Worm (Caenorhabditis elegans) whole organism, mixed stage, embryonic: Measurements from ENCODE around the gene nhr-125.
A peak's percentile ranks its signal among the peaks of the same experiment; 100 is the strongest.

Experiments used
- M03D4.4 ChIP-seq: sonication (generic microtip); optimal IDR thresholded peaks from 2 replicates; lab custom pipeline; 2017; ENCODE audit warnings: mild to moderate bottlenecking, missing genetic modification characterization, missing compliant biosample characterization
- bed-3 ChIP-seq: fragments of 200-800 bp; sonication (Bioruptor generic); optimal IDR thresholded peaks from 3 replicates; lab custom pipeline; 2018; ENCODE audit warnings: mild to moderate bottlenecking, missing genetic modification characterization, moderate library complexity, missing compliant biosample characterization
- blmp-1 ChIP-seq: fragments of 150-350 bp; optimal IDR thresholded peaks from 2 replicates; lab custom pipeline; 2014; ENCODE audit warnings: missing biosample characterization, missing genetic modification characterization
- ceh-39 ChIP-seq: fragments of 150-350 bp; optimal IDR thresholded peaks from 2 replicates; lab custom pipeline; 2014; ENCODE audit warnings: missing biosample characterization, missing genetic modification characterization
- ceh-43 ChIP-seq: fragments of 200-800 bp; sonication (Bioruptor generic); optimal IDR thresholded peaks from 2 replicates; lab custom pipeline; 2018; ENCODE audit warnings: mild to moderate bottlenecking, missing genetic modification characterization, moderate library complexity, missing compliant biosample characterization
- ceh-83 ChIP-seq: fragments of 200-800 bp; sonication (Bioruptor generic); optimal IDR thresholded peaks from 2 replicates; lab custom pipeline; 2018; ENCODE audit warnings: mild to moderate bottlenecking, missing genetic modification characterization, missing compliant biosample characterization
- ces-1 ChIP-seq: fragments of 150-350 bp; optimal IDR thresholded peaks from 2 replicates; lab custom pipeline; 2014; ENCODE audit warnings: missing biosample characterization, missing genetic modification reagents, missing genetic modification characterization
- cnd-1 ChIP-seq: fragments of 200-800 bp; sonication (Bioruptor generic); optimal IDR thresholded peaks from 2 replicates; lab custom pipeline; 2018; ENCODE audit warnings: mild to moderate bottlenecking, missing genetic modification characterization, missing compliant biosample characterization
- drap-1 ChIP-seq: fragments of 200-800 bp; sonication (Bioruptor generic); optimal IDR thresholded peaks from 3 replicates; lab custom pipeline; 2018; ENCODE audit warnings: mild to moderate bottlenecking, missing genetic modification characterization, missing compliant biosample characterization
- elt-1 ChIP-seq: sonication (generic microtip); optimal IDR thresholded peaks from 2 replicates; lab custom pipeline; 2017; ENCODE audit warnings: missing genetic modification characterization, mild to moderate bottlenecking, missing compliant biosample characterization, antibody characterized with exemption, moderate library complexity, borderline replicate concordance; ENCODE audit not compliant: insufficient read depth
- elt-3 ChIP-seq: fragments of 150-350 bp; optimal IDR thresholded peaks from 2 replicates; lab custom pipeline; 2014; ENCODE audit warnings: missing biosample characterization, missing genetic modification characterization
- flh-1 ChIP-seq: fragments of 200-800 bp; sonication (Bioruptor generic); optimal IDR thresholded peaks from 2 replicates; lab custom pipeline; 2018; ENCODE audit warnings: mild to moderate bottlenecking, missing genetic modification characterization, moderate library complexity, missing compliant biosample characterization
- ham-2 ChIP-seq: fragments of 200-800 bp; sonication (Bioruptor generic); optimal IDR thresholded peaks from 2 replicates; lab custom pipeline; 2018; ENCODE audit warnings: mild to moderate bottlenecking, missing genetic modification characterization, missing compliant biosample characterization
- hlh-1 ChIP-seq: fragments of 150-350 bp; optimal IDR thresholded peaks from 2 replicates; lab custom pipeline; 2014; ENCODE audit warnings: missing biosample characterization, missing genetic modification reagents, missing genetic modification characterization
- lin-13 ChIP-seq: fragments of 150-350 bp; optimal IDR thresholded peaks from 2 replicates; lab custom pipeline; 2014; ENCODE audit warnings: missing biosample characterization, missing genetic modification characterization
- lin-32 ChIP-seq: fragments of 200-800 bp; sonication (Bioruptor generic); optimal IDR thresholded peaks from 2 replicates; lab custom pipeline; 2018; ENCODE audit warnings: mild to moderate bottlenecking, missing genetic modification characterization, missing compliant biosample characterization
- lsy-2 ChIP-seq: fragments of 150-350 bp; optimal IDR thresholded peaks from 2 replicates; lab custom pipeline; 2014; ENCODE audit warnings: missing biosample characterization, missing genetic modification characterization
- mab-5 ChIP-seq: fragments of 150-350 bp; optimal IDR thresholded peaks from 2 replicates; lab custom pipeline; 2014; ENCODE audit warnings: missing biosample characterization, missing genetic modification characterization
- mep-1 ChIP-seq: fragments of 150-350 bp; optimal IDR thresholded peaks from 2 replicates; lab custom pipeline; 2017; ENCODE audit warnings: missing biosample characterization, missing genetic modification reagents, missing genetic modification characterization, inconsistent platforms
- mls-2 ChIP-seq: sonication (generic microtip); optimal IDR thresholded peaks from 2 replicates; lab custom pipeline; 2016; ENCODE audit warnings: mild to moderate bottlenecking, missing genetic modification characterization, moderate library complexity, missing compliant biosample characterization
- nhr-12 ChIP-seq: fragments of 150-350 bp; optimal IDR thresholded peaks from 2 replicates; lab custom pipeline; 2014; ENCODE audit warnings: missing biosample characterization, missing genetic modification characterization
- nhr-2 ChIP-seq: fragments of 150-350 bp; optimal IDR thresholded peaks from 2 replicates; lab custom pipeline; 2014; ENCODE audit warnings: missing biosample characterization, missing genetic modification characterization
- nhr-237 ChIP-seq: fragments of 150-350 bp; optimal IDR thresholded peaks from 2 replicates; lab custom pipeline; 2014; ENCODE audit warnings: missing biosample characterization, missing genetic modification characterization
- nhr-28 ChIP-seq: fragments of 150-350 bp; optimal IDR thresholded peaks from 2 replicates; lab custom pipeline; 2014; ENCODE audit warnings: missing biosample characterization, missing genetic modification characterization
- nhr-76 ChIP-seq: sonication (generic microtip); optimal IDR thresholded peaks from 2 replicates; lab custom pipeline; 2017; ENCODE audit warnings: missing biosample characterization, missing genetic modification characterization
- pha-4 ChIP-seq: fragments of 150-350 bp; optimal IDR thresholded peaks from 2 replicates; lab custom pipeline; 2018; ENCODE audit warnings: missing biosample characterization, missing genetic modification reagents, missing genetic modification characterization
- sem-2 ChIP-seq: fragments of 200-800 bp; sonication (Bioruptor generic); optimal IDR thresholded peaks from 2 replicates; lab custom pipeline; 2018; ENCODE audit warnings: mild to moderate bottlenecking, missing genetic modification characterization, missing compliant biosample characterization
- snpc-4 ChIP-seq: fragments of 150-350 bp; optimal IDR thresholded peaks from 2 replicates; lab custom pipeline; 2014; ENCODE audit warnings: missing biosample characterization, missing genetic modification characterization
- sptf-1 ChIP-seq: sonication (generic microtip); optimal IDR thresholded peaks from 2 replicates; lab custom pipeline; 2017; ENCODE audit warnings: mild to moderate bottlenecking, missing genetic modification characterization, moderate library complexity, missing compliant biosample characterization
- tbx-8 ChIP-seq: fragments of 200-800 bp; sonication (Bioruptor generic); optimal IDR thresholded peaks from 2 replicates; lab custom pipeline; 2018; ENCODE audit warnings: mild to moderate bottlenecking, missing genetic modification characterization, moderate library complexity, missing compliant biosample characterization
- unc-120 ChIP-seq: sonication (generic microtip); optimal IDR thresholded peaks from 2 replicates; lab custom pipeline; 2017; ENCODE audit warnings: missing genetic modification characterization, missing compliant biosample characterization; ENCODE audit not compliant: poor library complexity, severe bottlenecking
- unc-39 ChIP-seq: fragments of 150-350 bp; optimal IDR thresholded peaks from 2 replicates; lab custom pipeline; 2014; ENCODE audit warnings: missing biosample characterization, missing genetic modification characterization
- unc-62 ChIP-seq: fragments of 150-350 bp; optimal IDR thresholded peaks from 2 replicates; lab custom pipeline; 2014; ENCODE audit warnings: missing biosample characterization, missing genetic modification reagents, missing genetic modification characterization
- zip-8 ChIP-seq: fragments of 150-350 bp; optimal IDR thresholded peaks from 2 replicates; lab custom pipeline; 2014; ENCODE audit warnings: missing biosample characterization, missing genetic modification characterization
- ztf-11 ChIP-seq: fragments of 150-350 bp; optimal IDR thresholded peaks from 2 replicates; lab custom pipeline; 2014; ENCODE audit warnings: missing biosample characterization, missing genetic modification characterization

nhr-125 gene

ce11 chrV:4356047-4356612, 30.8 kb upstream of the nhr-125 start:
- TF ChIP-seq ces-1, result peak; percentile 94
- TF ChIP-seq unc-62 (GFP tag; lab: Kevin White, UChicago), result no peak

DNA sequence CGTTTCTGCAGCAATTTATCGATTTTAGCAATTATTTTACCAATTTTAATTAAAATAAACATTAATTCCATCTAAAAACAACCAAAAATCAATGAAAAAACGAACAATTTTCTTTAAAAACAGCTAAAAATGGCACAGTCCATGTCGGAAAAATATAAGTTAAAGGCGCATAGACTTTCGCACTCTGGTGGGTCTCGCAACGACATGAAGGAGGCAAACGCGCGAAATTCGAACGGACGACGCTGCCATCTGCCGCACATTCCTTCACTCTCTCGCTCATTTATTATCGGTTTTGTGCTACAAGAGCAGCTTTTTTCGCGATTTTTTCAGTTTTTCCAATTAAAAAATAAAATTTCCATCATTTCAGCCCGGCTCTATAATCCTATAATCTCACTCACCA, 21.5 kb upstream of the nhr-125 start, which contains the start of gene mcm-7:
Gene mcm-7 (plus strand): TSS at position 368 of the 400 bp plus-strand sequence.
- no peak for TF ChIP-seq lin-32 (GFP tag; lab: Kevin White, UChicago)
- TF ChIP-seq nhr-12, result no peak
- no peak for TF ChIP-seq ham-2 (GFP tag; lab: Kevin White, UChicago)
- TF ChIP-seq hlh-1, result peak; percentile 59
- TF ChIP-seq mep-1, result peak; percentile 40
- no peak for TF ChIP-seq tbx-8 (GFP tag; lab: Kevin White, UChicago)
- TF ChIP-seq nhr-76 (tag; lab: Kevin White, UChicago), result no peak
- TF ChIP-seq flh-1 (GFP tag; lab: Kevin White, UChicago), result no peak
- no peak for TF ChIP-seq ceh-43 (GFP tag; lab: Kevin White, UChicago)
- TF ChIP-seq elt-3 (tag; lab: Kevin White, UChicago), result no peak
- TF ChIP-seq blmp-1, result no peak
- TF ChIP-seq unc-120 (tag; lab: Kevin White, UChicago), result no peak
- TF ChIP-seq sptf-1 (tag; lab: Kevin White, UChicago), result no peak
- TF ChIP-seq zip-8 (tag; lab: Kevin White, UChicago), result no peak
- no peak for TF ChIP-seq nhr-28 (tag; lab: Kevin White, UChicago)
- TF ChIP-seq lsy-2, result peak; percentile 74
- TF ChIP-seq cnd-1, result peak; percentile 50
- TF ChIP-seq snpc-4 (tag; lab: Kevin White, UChicago), result no peak
- no peak for TF ChIP-seq nhr-2
- peak; percentile 78 for TF ChIP-seq pha-4
- no peak for TF ChIP-seq mls-2
- no peak for TF ChIP-seq ztf-11 (tag; lab: Kevin White, UChicago)
- no peak for TF ChIP-seq unc-39 (tag; lab: Kevin White, UChicago)
- peak; percentile 1 for TF ChIP-seq nhr-237
- peak; percentile 64 for TF ChIP-seq ceh-39
- no peak for TF ChIP-seq ces-1
- TF ChIP-seq mab-5 (tag; lab: Kevin White, UChicago), result no peak
- no peak for TF ChIP-seq unc-62 (GFP tag; lab: Kevin White, UChicago)
- TF ChIP-seq M03D4.4 (tag; lab: Kevin White, UChicago), result no peak
- no peak for TF ChIP-seq bed-3 (GFP tag; lab: Kevin White, UChicago)
- TF ChIP-seq drap-1 (GFP tag; lab: Kevin White, UChicago), result no peak
- no peak for TF ChIP-seq ceh-83 (GFP tag; lab: Kevin White, UChicago)
- TF ChIP-seq sem-2 (GFP tag; lab: Kevin White, UChicago), result no peak
- no peak for TF ChIP-seq elt-1
- peak; percentile 68 for TF ChIP-seq lin-13 (tag; lab: Kevin White, UChicago)

DNA sequence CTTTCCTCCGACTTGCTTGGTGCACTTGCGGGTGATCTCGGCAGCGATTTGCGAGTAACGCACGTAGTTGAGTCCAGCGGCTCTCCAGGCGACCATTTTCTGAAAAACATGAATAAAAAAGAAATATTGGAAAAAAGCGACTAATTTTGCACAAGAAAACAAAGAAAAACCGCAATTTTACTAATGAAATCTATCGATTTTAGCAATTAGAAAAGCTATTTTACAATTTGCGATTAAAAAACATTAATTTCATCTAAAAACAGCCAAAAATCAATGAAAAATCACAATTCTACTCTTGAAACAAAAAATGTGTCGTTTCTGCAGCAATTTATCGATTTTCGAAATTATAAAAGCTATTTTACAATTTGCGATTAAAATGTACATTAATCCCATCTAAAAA, 21.0 kb upstream of the nhr-125 start, which contains the start of gene hpo-18:
Gene hpo-18 (minus strand): TSS at position 101 of the 400 bp plus-strand sequence.
- no peak for TF ChIP-seq ces-1
- TF ChIP-seq zip-8 (tag; lab: Kevin White, UChicago), result no peak
- no peak for TF ChIP-seq bed-3 (GFP tag; lab: Kevin White, UChicago)
- no peak for TF ChIP-seq pha-4
- TF ChIP-seq ceh-39, result no peak
- no peak for TF ChIP-seq sptf-1 (tag; lab: Kevin White, UChicago)
- TF ChIP-seq flh-1 (GFP tag; lab: Kevin White, UChicago), result no peak
- TF ChIP-seq mls-2, result no peak
- TF ChIP-seq drap-1 (GFP tag; lab: Kevin White, UChicago), result no peak
- no peak for TF ChIP-seq tbx-8 (GFP tag; lab: Kevin White, UChicago)
- TF ChIP-seq, all 35 proteins: peak for 0

- no peak for TF ChIP-seq ham-2 (GFP tag; lab: Kevin White, UChicago)
- no peak for TF ChIP-seq flh-1 (GFP tag; lab: Kevin White, UChicago)
- TF ChIP-seq lsy-2, result no peak
- TF ChIP-seq nhr-28 (tag; lab: Kevin White, UChicago), result no peak
- TF ChIP-seq unc-39 (tag; lab: Kevin White, UChicago), result no peak
- no peak for TF ChIP-seq sptf-1 (tag; lab: Kevin White, UChicago)
- TF ChIP-seq elt-1, result no peak
- TF ChIP-seq lin-13 (tag; lab: Kevin White, UChicago), result no peak
- TF ChIP-seq elt-3 (tag; lab: Kevin White, UChicago), result no peak
- no peak for TF ChIP-seq bed-3 (GFP tag; lab: Kevin White, UChicago)
- no peak for TF ChIP-seq unc-120 (tag; lab: Kevin White, UChicago)
- no peak for TF ChIP-seq ces-1
- TF ChIP-seq pha-4, result no peak
- TF ChIP-seq drap-1 (GFP tag; lab: Kevin White, UChicago), result no peak
- TF ChIP-seq unc-62 (GFP tag; lab: Kevin White, UChicago), result no peak
- TF ChIP-seq sem-2 (GFP tag; lab: Kevin White, UChicago), result no peak
- no peak for TF ChIP-seq nhr-76 (tag; lab: Kevin White, UChicago)
- TF ChIP-seq ceh-39, result no peak
These were observed 20.4 kb upstream of the nhr-125 start, which contains the start of gene figl-1 for ce11 chrV:4345714-4346113. Gene figl-1, minus strand, starts transcription at chrV:4345999.
